Worm (Caenorhabditis elegans): ENCODE measurements around the gene Y51H4A.1.
"Not testable (repeated sequence)": the region's sequence is repeated elsewhere in the genome, so short reads cannot be mapped to it uniquely, and the experiment has no call there.

DNA sequence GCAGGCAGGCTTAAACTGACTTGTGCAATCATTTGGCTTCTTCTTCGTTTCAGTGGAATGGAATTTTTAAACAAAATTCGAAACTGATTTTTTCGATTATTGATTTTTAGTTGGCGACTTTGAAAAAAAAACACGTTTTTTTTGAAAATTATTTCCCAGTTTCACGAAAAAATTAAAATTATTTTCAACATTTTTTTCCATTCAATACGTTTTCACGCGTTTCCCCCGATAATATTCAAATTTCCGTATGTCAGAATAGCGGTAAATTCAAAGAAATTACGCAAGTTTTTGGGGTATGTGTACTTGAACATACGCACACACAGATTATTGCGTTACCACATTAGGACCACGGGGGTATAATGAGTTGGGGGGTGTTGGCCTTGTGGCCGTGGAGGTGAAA, 30.0 kb upstream of the Y51H4A.1 start, which contains the start of gene Y51H4A.935:
- not testable (repeated sequence) for TF ChIP-seq unc-62 (GFP tag; optimal IDR thresholded peaks at IDR 0.05 in 1 of 2); unc-62 (tag; optimal IDR thresholded peaks at IDR 0.05); ceh-20 (GFP tag; IDR thresholded peaks at IDR 0.05); F49E8.2 (tag; optimal IDR thresholded peaks at IDR 0.05; ENCODE audit: borderline replicate concordance)

Measured in whole organism, L4 larva.